Worm (Caenorhabditis elegans): ENCODE data around the gene ZC487.1.

Gene ZC487.1

DNA sequence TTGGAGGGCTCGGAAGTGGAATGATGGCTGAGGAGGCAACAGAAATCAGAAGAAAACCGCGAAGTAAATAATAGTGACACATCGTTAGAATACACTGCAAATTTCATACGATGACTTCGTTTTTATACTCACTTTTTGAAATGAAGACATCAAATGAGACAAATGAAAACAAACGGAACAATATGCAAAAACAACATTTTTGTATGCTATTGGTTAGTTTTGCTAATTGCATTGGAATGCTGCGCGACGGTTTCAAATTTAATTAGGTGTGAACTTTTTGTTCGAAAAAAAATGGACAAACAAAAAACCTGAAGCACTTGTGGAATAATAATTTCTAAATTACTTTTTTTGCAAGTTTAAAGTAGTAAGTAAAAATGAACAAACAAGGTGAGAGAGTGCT, 5.7 kb downstream of the ZC487.1 start, which contains the start of gene grl-8:
grl-8 (minus strand) TSS at position 101 of the 400 bp plus-strand sequence.
- TF ChIP-seq ceh-9 (tag; optimal IDR thresholded peaks at IDR 0.05) (no peak), nhr-77 (tag; optimal IDR thresholded peaks at IDR 0.05) (no peak), pha-4 (tag; optimal IDR thresholded peaks at IDR 0.05) (no peak), ceh-28 (tag; optimal IDR thresholded peaks at IDR 0.05) (no peak), ztf-11 (tag; optimal IDR thresholded peaks at IDR 0.05) (no peak), nhr-28 (tag; optimal IDR thresholded peaks at IDR 0.05) (no peak), skn-1 (tag; optimal IDR thresholded peaks at IDR 0.05) (no peak), lsy-12 (tag; optimal IDR thresholded peaks at IDR 0.05) (no peak), lin-39 (tag; optimal IDR thresholded peaks at IDR 0.05) (no peak)

DNA sequence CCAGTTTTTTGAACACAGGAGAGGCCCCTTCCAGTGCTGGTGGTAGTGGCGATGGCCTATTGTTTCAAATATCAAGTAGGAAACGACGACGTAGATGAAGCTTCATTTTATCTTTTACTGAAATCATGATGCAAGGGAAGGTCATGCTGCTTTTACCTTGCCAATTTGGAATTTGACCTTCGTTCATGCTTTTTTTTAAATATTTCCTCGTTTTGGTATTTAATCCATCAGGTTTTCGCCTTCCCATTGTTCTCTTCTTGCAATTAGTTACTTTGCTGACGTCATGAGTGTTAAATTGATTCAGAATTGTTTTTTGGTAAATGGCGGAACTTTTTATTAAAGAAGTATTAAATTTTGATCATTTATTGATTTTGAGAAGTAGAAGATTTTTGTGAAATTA, 8.8 kb downstream of the ZC487.1 start:
- TF ChIP-seq lin-39 (tag; optimal IDR thresholded peaks at IDR 0.05) (no peak), nhr-25 (tag; optimal IDR thresholded peaks at IDR 0.05) (peak; percentile 81)

DNA sequence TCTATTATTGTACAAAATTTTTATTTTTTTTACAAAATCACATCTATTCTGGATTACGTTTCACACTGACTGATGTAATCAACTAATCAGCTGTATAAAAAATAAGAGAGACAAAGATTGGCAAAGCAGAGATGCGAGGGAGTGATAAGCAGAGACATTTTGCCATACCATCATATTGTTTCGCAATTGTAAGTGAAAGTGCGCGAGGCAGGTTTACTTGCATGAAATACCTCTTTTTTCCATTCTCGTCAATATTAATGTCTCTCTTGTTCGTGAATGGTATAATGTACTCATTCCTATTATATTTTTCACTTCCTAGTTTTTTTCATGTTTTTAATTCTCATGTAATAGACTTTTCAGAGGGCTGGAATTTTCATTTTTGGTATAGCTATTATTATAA, 9.6 kb downstream of the ZC487.1 start:
- TF ChIP-seq nhr-25 (tag; optimal IDR thresholded peaks at IDR 0.05) (peak; percentile 77), elt-2 (tag; optimal IDR thresholded peaks at IDR 0.05) (no peak), elt-1 (tag; optimal IDR thresholded peaks at IDR 0.05) (peak; percentile 79)

DNA sequence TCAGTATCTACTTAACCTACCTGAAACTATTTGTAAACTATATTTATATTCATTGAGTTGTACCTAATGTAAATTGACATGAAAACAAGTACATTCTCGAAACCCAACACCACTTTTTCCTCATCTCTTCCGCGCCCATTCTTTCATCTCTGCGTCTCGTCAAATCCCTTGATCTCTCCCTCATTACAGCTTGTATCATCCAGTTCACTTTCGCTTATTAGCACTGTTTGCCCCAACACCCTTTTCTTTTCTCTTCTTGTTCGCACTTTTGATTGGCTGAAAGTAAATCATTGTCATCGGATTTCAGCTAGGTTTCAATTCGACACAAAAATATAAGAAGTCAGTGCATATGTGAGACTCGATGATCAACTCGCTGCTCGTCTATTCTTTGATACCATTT, 17.5 kb downstream of the ZC487.1 start, which contains the start of gene T25F10.3:
T25F10.3 (plus strand) TSS at position 308 of the 400 bp plus-strand sequence.
- TF ChIP-seq lin-15B (tag; optimal IDR thresholded peaks at IDR 0.05) = no peak
- no peak for TF ChIP-seq nfya-1 (tag; optimal IDR thresholded peaks at IDR 0.05; ENCODE audit: insufficient read depth)
- peak; percentile 41 for TF ChIP-seq nhr-25 (tag; optimal IDR thresholded peaks at IDR 0.05)

DNA sequence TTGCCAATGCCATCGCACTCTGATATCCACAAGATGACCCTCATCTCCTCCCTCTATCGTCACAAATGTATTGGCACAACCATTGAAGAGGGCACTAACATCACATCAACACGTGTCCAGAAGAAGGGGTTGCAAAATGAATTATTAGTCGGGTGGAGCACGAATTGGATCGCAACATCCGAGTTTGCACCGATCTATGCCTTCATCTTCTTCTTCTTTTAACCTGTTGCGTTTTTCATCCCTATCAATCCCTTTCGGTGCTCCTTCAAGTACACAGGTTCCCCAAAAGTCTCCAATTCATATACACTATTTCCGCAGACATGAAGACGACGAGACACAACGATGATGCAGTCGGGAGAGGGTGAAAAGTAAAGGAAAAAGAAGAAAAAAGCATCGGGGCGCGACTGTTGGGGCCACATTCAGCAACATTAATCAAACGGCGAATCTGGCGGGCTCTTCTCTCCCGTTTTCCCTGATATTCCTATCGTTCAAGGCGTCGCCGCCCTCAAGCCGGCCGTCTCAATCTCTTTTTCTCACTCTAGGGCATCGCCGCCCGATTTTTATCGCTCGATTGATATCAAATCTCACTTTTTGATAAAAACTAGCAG, 24.3 kb downstream of the ZC487.1 start:
- TF ChIP-seq egl-5 (tag; optimal IDR thresholded peaks at IDR 0.05) = no peak
- no peak for TF ChIP-seq R02D3.7 (tag; optimal IDR thresholded peaks at IDR 0.05)
- TF ChIP-seq nhr-237 (tag; optimal IDR thresholded peaks at IDR 0.05) = no peak
- no peak for TF ChIP-seq ceh-28 (tag; optimal IDR thresholded peaks at IDR 0.05)
- no peak for TF ChIP-seq lin-39 (tag; optimal IDR thresholded peaks at IDR 0.05)
- no peak for TF ChIP-seq snpc-4 (tag; optimal IDR thresholded peaks at IDR 0.05)
- no peak for TF ChIP-seq nhr-43 (tag; optimal IDR thresholded peaks at IDR 0.05; ENCODE audit: poor library complexity, severe bottlenecking)
- no peak for TF ChIP-seq fkh-2 (tag; optimal IDR thresholded peaks at IDR 0.05)
- TF ChIP-seq ceh-9 (tag; optimal IDR thresholded peaks at IDR 0.05) = no peak
- no peak for TF ChIP-seq ama-1 (optimal IDR thresholded peaks at IDR 0.05)
- no peak for TF ChIP-seq nhr-11 (tag; optimal IDR thresholded peaks at IDR 0.05)
- TF ChIP-seq lin-15B (tag; optimal IDR thresholded peaks at IDR 0.05) = no peak
- TF ChIP-seq zag-1 (tag; optimal IDR thresholded peaks at IDR 0.05) = no peak

DNA sequence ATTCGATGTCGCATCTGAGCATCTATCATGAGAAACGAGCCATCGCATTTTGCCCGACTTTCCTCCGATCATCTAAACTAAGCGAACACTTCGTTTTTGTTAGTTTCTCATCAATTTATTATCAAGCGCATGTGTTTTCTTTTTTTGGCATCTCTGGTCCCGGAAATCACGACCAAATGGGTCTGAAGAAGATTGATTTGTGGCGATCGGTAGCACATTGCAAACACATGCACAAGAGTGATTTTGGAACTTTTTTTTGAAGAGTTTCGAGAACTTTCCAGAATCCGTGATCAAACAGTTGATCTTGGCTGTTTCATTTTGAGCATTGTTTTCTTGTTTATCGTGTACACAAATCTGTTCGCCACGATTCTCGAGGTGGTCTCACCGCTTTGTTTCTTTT, 25.9 kb downstream of the ZC487.1 start:
- no peak for TF ChIP-seq fkh-10 (GFP tag; optimal IDR thresholded peaks at IDR 0.05)
- TF ChIP-seq elt-1 (tag; optimal IDR thresholded peaks at IDR 0.05) = no peak
- no peak for TF ChIP-seq nfya-1 (tag; optimal IDR thresholded peaks at IDR 0.05; ENCODE audit: insufficient read depth)
- TF ChIP-seq mml-1 (tag; optimal IDR thresholded peaks at IDR 0.05) = no peak
- no peak for TF ChIP-seq egl-27 (tag; optimal IDR thresholded peaks at IDR 0.05)
- TF ChIP-seq pqm-1 (tag; optimal IDR thresholded peaks at IDR 0.05) = no peak
- no peak for TF ChIP-seq unc-62 (GFP tag; optimal IDR thresholded peaks at IDR 0.05)
- no peak for TF ChIP-seq lin-15B (tag; optimal IDR thresholded peaks at IDR 0.05)
- TF ChIP-seq nhr-43 (tag; optimal IDR thresholded peaks at IDR 0.05; ENCODE audit: poor library complexity, severe bottlenecking) = no peak
- no peak for TF ChIP-seq aly-2 (tag; optimal IDR thresholded peaks at IDR 0.05)
- TF ChIP-seq egl-5 (tag; optimal IDR thresholded peaks at IDR 0.05) = no peak
- TF ChIP-seq nhr-76 (tag; optimal IDR thresholded peaks at IDR 0.05) = no peak
- TF ChIP-seq fkh-2 (tag; optimal IDR thresholded peaks at IDR 0.05) = no peak

DNA sequence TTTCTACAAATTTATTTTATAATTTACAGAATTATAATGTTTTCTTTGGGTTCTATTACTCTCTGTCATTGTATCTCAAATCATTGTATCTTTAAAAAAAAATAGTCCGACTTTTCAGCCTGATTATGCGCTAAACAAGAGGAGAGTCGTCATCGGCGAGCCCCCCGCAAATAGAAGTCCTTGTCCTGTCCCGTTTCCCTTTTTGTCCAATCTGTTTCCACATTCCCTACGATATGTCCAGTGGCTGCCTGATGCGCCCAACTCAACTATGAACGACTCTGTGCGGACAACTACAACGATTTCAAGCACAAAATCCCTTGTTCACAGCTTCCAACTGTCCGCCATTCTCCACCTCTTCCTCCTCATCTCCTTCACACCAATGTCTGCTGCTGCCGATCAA, 30.7 kb downstream of the ZC487.1 start, which contains the start of gene dbl-1:
dbl-1 (plus strand) TSS at position 119 of the 400 bp plus-strand sequence.
- TF ChIP-seq egl-27 (tag; optimal IDR thresholded peaks at IDR 0.05) (no peak), ztf-11 (tag; optimal IDR thresholded peaks at IDR 0.05) (no peak), mdl-1 (tag; optimal IDR thresholded peaks at IDR 0.05) (no peak), sea-2 (GFP tag; optimal IDR thresholded peaks at IDR 0.05) (no peak), lin-39 (tag; optimal IDR thresholded peaks at IDR 0.05) (no peak), ceh-28 (tag; optimal IDR thresholded peaks at IDR 0.05) (no peak), nhr-25 (tag; optimal IDR thresholded peaks at IDR 0.05) (no peak)
